Fruit fly (Drosophila melanogaster) whole organism: ENCODE results near the gene CG33523.

Experiments used
- CG8478 ChIP-seq: fragments of >200 bp; optimal IDR thresholded peaks from 2 replicates; lab custom pipeline; 2018; ENCODE audit warnings: inconsistent platforms
- Dll ChIP-seq: fragments of >200 bp; optimal IDR thresholded peaks from 2 replicates; lab custom pipeline; 2017
- EcR ChIP-seq, 2 experiments: fragments of >200 bp; optimal IDR thresholded peaks; 2 replicates each; lab custom pipeline; 2017; ENCODE audit warnings: missing biosample characterization in 2 of 2, missing genetic modification characterization in 2 of 2, missing genetic modification reagents in 2 of 2
- pan ChIP-seq: fragments of >200 bp; optimal IDR thresholded peaks from 2 replicates; lab custom pipeline; 2017
- psq ChIP-seq: fragments of >200 bp; optimal IDR thresholded peaks from 2 replicates; lab custom pipeline; 2017
- usp ChIP-seq: fragments of >200 bp; optimal IDR thresholded peaks from 2 replicates; lab custom pipeline; 2017; ENCODE audit warnings: missing biosample characterization, missing genetic modification characterization, mixed read lengths

The CG33523 gene

dm6 chr3L:5903955-5904354 is 19.7 kb upstream of the CG33523 start, which contains the start of gene CG32413:
Gene CG32413, minus strand, starts transcription at chr3L:5904055.
- no peak for TF ChIP-seq Dll (lab: Kevin White, UChicago)
- TF ChIP-seq psq (lab: Kevin White, UChicago): no peak
- no peak for TF ChIP-seq EcR (GFP tag; optimal IDR thresholded peaks at IDR 0.05; lab: Kevin White, UChicago)
- no peak for TF ChIP-seq CG8478
- no peak for TF ChIP-seq pan
- no peak for TF ChIP-seq usp

- TF ChIP-seq psq (lab: Kevin White, UChicago) (no peak), usp (no peak), CG8478 (no peak), pan (no peak), Dll (lab: Kevin White, UChicago) (no peak), EcR (GFP tag; optimal IDR thresholded peaks at IDR 0.05; lab: Kevin White, UChicago) (no peak)
Observed at dm6 chr3L:5906599-5906998, 17.1 kb upstream of the CG33523 start, which contains the start of gene CG10486. Gene CG10486, minus strand, starts transcription at chr3L:5906699.

- TF ChIP-seq EcR (GFP tag; optimal IDR thresholded peaks at IDR 0.05; lab: Kevin White, UChicago): no peak
- no peak for TF ChIP-seq usp
- no peak for TF ChIP-seq psq (lab: Kevin White, UChicago)
- no peak for TF ChIP-seq CG8478
- no peak for TF ChIP-seq Dll (lab: Kevin White, UChicago)
- TF ChIP-seq pan: no peak
Observed at dm6 chr3L:5907077-5907476, 16.6 kb upstream of the CG33523 start, which contains the start of gene CG13288. Gene CG13288, plus strand, starts transcription at chr3L:5907381.

DNA sequence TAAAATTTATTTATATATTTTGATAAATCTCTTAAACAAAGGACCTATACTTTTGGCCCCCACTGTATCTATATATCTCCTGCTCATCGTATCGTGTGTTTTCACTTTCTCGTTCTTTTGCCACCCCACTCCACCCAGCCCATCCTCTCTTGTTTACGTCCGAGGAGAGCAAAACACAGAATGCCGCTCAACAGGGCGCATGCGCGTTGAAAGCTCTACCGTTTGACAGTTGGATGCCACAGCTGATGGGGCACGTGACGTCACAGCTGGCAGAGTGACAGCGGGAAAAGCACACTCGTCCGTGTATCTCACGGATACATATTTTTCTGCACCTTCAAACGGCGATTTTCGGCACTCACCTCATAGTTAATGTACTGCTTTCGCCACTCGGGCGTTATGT is 2.9 kb upstream of the CG33523 start:
- TF ChIP-seq pan (no peak), CG8478 (no peak), psq (lab: Kevin White, UChicago) (no peak), Dll (lab: Kevin White, UChicago) (no peak), usp (no peak), EcR (GFP tag; optimal IDR thresholded peaks at IDR 0.05; lab: Kevin White, UChicago) (no peak)

dm6 chr3L:5921216-5921615 is 2.4 kb upstream of the CG33523 start, which contains the start of gene PXo:
Gene PXo, minus strand, starts transcription at chr3L:5921316.
- TF ChIP-seq usp (no peak), pan (no peak), EcR (GFP tag; optimal IDR thresholded peaks at IDR 0.05; lab: Kevin White, UChicago) (no peak)

DNA sequence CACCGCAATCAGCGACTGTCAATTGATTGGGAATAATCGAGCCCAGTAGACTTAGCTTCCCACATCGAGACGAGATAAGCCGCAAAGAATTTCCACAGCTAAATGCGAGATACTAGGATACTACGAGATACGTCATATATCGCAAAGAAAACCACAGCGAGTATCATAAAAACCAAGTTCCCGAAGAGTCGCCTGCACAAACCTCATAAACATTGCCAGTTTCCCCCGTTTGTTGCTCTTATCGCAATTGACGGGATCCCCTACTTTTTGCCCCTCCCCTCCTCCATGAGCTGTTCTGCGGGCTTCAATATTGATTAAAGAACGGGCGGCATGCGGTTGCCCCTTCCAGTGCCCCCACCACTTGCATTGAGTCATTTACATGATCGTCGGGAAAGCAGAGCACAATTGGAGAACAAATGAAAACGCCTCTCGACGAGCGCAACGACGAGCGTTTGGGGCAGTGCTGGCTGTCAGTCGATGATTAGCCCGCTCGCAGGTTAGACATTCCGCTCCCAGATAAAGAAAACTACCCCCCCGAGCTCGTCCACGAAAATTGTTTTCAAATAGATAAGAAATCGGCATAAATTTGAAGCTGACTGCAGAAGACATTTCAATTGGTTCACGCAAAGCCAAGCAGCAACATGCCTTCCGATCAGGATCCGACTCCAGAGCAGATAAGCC is 1.5 kb upstream of the CG33523 start, which contains the start of gene CG32407:
Gene CG32407 (plus strand): TSS at position 51 of the 681 bp plus-strand sequence.
- no peak for TF ChIP-seq pan
- TF ChIP-seq CG8478: no peak

- TF ChIP-seq EcR (GFP tag; optimal IDR thresholded peaks at IDR 0.05; lab: Kevin White, UChicago): no peak
- TF ChIP-seq Dll (lab: Kevin White, UChicago): peak; percentile 84
- TF ChIP-seq psq (lab: Kevin White, UChicago): no peak
- no peak for TF ChIP-seq pan
- TF ChIP-seq usp: no peak
Observed at dm6 chr3L:5926015-5926988, 2.6 kb downstream of the CG33523 start.

dm6 chr3L:5927536-5927935 is 3.9 kb downstream of the CG33523 start:
- TF ChIP-seq Dll (lab: Kevin White, UChicago): no peak

- TF ChIP-seq usp (no peak), EcR (GFP tag; optimal IDR thresholded peaks at IDR 0.05; lab: Kevin White, UChicago) (no peak), pan (no peak), CG8478 (no peak), Dll (lab: Kevin White, UChicago) (no peak), psq (lab: Kevin White, UChicago) (no peak)
Observed at dm6 chr3L:5932363-5932914, 8.8 kb downstream of the CG33523 start, which contains the start of gene Rcc1. Gene Rcc1, minus strand, starts transcription at chr3L:5932773.

DNA sequence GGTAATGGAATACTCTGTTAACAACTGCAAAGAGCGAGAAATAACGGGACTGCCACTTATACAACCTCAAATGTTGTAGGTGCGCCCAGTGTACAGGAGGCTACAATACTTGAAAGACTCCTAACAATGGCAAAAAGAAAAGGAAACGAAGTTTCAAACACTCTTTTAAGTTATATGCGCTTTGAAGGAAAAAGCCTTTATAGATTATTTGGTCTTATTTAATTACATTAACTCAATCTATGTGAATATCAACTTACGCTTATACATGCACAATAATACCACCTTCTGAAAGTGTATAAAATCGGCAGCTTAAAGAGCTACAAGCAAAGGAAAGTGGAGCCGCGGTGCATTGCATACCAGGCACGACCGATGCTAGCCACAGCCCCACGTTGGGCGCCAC is 16.8 kb downstream of the CG33523 start:
- TF ChIP-seq Dll (lab: Kevin White, UChicago) (no peak), CG8478 (no peak), usp (no peak), psq (lab: Kevin White, UChicago) (no peak), pan (no peak), EcR (GFP tag; optimal IDR thresholded peaks at IDR 0.05; lab: Kevin White, UChicago) (no peak)

dm6 chr3L:5941086-5941485 is 17.4 kb downstream of the CG33523 start:
- TF ChIP-seq usp (no peak), EcR (GFP tag; optimal IDR thresholded peaks at IDR 0.05; lab: Kevin White, UChicago) (no peak), psq (lab: Kevin White, UChicago) (no peak), CG8478 (no peak), Dll (lab: Kevin White, UChicago) (no peak), pan (no peak)

dm6 chr3L:5941508-5941907 is 17.8 kb downstream of the CG33523 start:
- TF ChIP-seq CG8478 (no peak), Dll (lab: Kevin White, UChicago) (no peak), pan (no peak), psq (lab: Kevin White, UChicago) (no peak)
